Worm (Caenorhabditis elegans): Measurements from ENCODE around the gene snt-5.

ce11 chrV:1447724-1448123 lies 36.4 kb upstream of the snt-5 start, which contains the start of gene cnc-3:
- no peak for TF ChIP-seq elt-3 (tag; optimal IDR thresholded peaks at IDR 0.05)
- TF ChIP-seq aly-2 (tag; optimal IDR thresholded peaks at IDR 0.05): no peak
- TF ChIP-seq nhr-237 (tag; optimal IDR thresholded peaks at IDR 0.05): no peak
- no peak for TF ChIP-seq lsy-2 (tag; optimal IDR thresholded peaks at IDR 0.05)
- TF ChIP-seq C34F6.9 (tag; optimal IDR thresholded peaks at IDR 0.05): no peak
- TF ChIP-seq F13H6.1 (tag; optimal IDR thresholded peaks at IDR 0.05): no peak
- TF ChIP-seq alr-1 (tag; optimal IDR thresholded peaks at IDR 0.05): no peak
- TF ChIP-seq gmeb-1 (tag; optimal IDR thresholded peaks at IDR 0.05): no peak
- no peak for TF ChIP-seq unc-62 (GFP tag; optimal IDR thresholded peaks at IDR 0.05)
- TF ChIP-seq lin-39 (tag; optimal IDR thresholded peaks at IDR 0.05): no peak

Data from whole organism, L2 larva.